Fruit fly (Drosophila melanogaster) whole organism, wandering third instar larva: ENCODE measurements around the gene Dus1.
A peak's percentile ranks its signal among the peaks of the same experiment; 100 is the strongest.

Experiments used
- Abd-B ChIP-seq: fragments of >200 bp; optimal IDR thresholded peaks from 2 replicates; lab custom pipeline; 2017; ENCODE audit warnings: missing biosample characterization, missing genetic modification characterization
- CG9705 ChIP-seq: fragments of 200-800 bp; sonication (Bioruptor generic); optimal IDR thresholded peaks from 2 replicates; lab custom pipeline; 2018; ENCODE audit warnings: missing biosample characterization, mild to moderate bottlenecking, missing genetic modification characterization
- Dfd ChIP-seq: fragments of >200 bp; optimal IDR thresholded peaks from 2 replicates; lab custom pipeline; 2017; ENCODE audit warnings: missing biosample characterization, missing genetic modification characterization
- Dif ChIP-seq: fragments of 200-275, 200-300 bp; sonication (Bioruptor generic); optimal IDR thresholded peaks from 2 replicates; lab custom pipeline; 2018; ENCODE audit warnings: missing biosample characterization, missing genetic modification characterization; ENCODE audit not compliant: partially characterized antibody
- GATAd ChIP-seq: sonication (Bioruptor generic); optimal IDR thresholded peaks from 2 replicates; lab custom pipeline; 2016; ENCODE audit warnings: missing biosample characterization, missing genetic modification characterization
- HLH106 ChIP-seq: fragments of 200-800 bp; optimal IDR thresholded peaks from 3 replicates; lab custom pipeline; 2019; ENCODE audit warnings: missing biosample characterization, mild to moderate bottlenecking, missing genetic modification characterization, moderate library complexity
- Hnf4 ChIP-seq: fragments of 200-800 bp; sonication (Bioruptor generic); optimal IDR thresholded peaks from 2 replicates; lab custom pipeline; 2016; ENCODE audit warnings: missing biosample characterization, mild to moderate bottlenecking, missing genetic modification characterization
- Hr83 ChIP-seq: fragments of 200-300 bp; sonication (Bioruptor generic); optimal IDR thresholded peaks from 2 replicates; lab custom pipeline; 2016; ENCODE audit warnings: missing biosample characterization, mild to moderate bottlenecking, missing genetic modification characterization, moderate library complexity; ENCODE audit not compliant: poor library complexity, severe bottlenecking
- Jra ChIP-seq: sonication (Bioruptor generic); optimal IDR thresholded peaks from 2 replicates; lab custom pipeline; 2016; ENCODE audit warnings: missing biosample characterization, missing genetic modification characterization
- Mio ChIP-seq: sonication (Bioruptor generic); optimal IDR thresholded peaks from 2 replicates; lab custom pipeline; 2016; ENCODE audit warnings: missing biosample characterization, missing genetic modification characterization
- Myc ChIP-seq: fragments of >200 bp; optimal IDR thresholded peaks from 2 replicates; lab custom pipeline; 2017
- N ChIP-seq: fragments of >200 bp; optimal IDR thresholded peaks from 2 replicates; lab custom pipeline; 2018; ENCODE audit warnings: missing biosample characterization, missing external identifiers, missing genetic modification characterization
- OdsH ChIP-seq: fragments of 200-800 bp; sonication (Bioruptor generic); optimal IDR thresholded peaks from 2 replicates; lab custom pipeline; 2016; ENCODE audit warnings: missing biosample characterization, mild to moderate bottlenecking, missing genetic modification characterization
- Rel ChIP-seq, 2 experiments: fragments of 200-800 bp; sonication (Bioruptor generic) in 1 of 2; optimal IDR thresholded peaks; 2 replicates in 1 of 2; 3 replicates in 1 of 2; lab custom pipeline; 2016 to 2019; ENCODE audit warnings: mild to moderate bottlenecking in 2 of 2, missing biosample characterization in 2 of 2, missing genetic modification characterization in 2 of 2, moderate library complexity in 1 of 2
- Sp1 ChIP-seq: fragments of 200-800 bp; sonication (Bioruptor generic); optimal IDR thresholded peaks from 3 replicates; lab custom pipeline; 2019; ENCODE audit warnings: missing biosample characterization, mild to moderate bottlenecking, missing genetic modification characterization, moderate library complexity
- Vsx2 ChIP-seq: fragments of 200-300, 225-300 bp; sonication (Bioruptor generic); optimal IDR thresholded peaks from 2 replicates; lab custom pipeline; 2018; ENCODE audit warnings: missing biosample characterization, missing genetic modification characterization; ENCODE audit not compliant: partially characterized antibody
- br ChIP-seq: fragments of 200-800 bp; sonication (Bioruptor generic); optimal IDR thresholded peaks from 2 replicates; lab custom pipeline; 2016; ENCODE audit warnings: missing biosample characterization, missing genetic modification characterization
- brk ChIP-seq: fragments of 200-800 bp; sonication (Bioruptor generic); optimal IDR thresholded peaks from 2 replicates; lab custom pipeline; 2016; ENCODE audit warnings: missing biosample characterization, mild to moderate bottlenecking, missing genetic modification characterization
- dl ChIP-seq, 2 experiments: fragments of 175-275, 200-275 bp in 1 of 2; fragments of 200-275 bp in 1 of 2; sonication (Bioruptor generic); optimal IDR thresholded peaks; lab custom pipeline; 2018; ENCODE audit warnings: mild to moderate bottlenecking in 2 of 2, missing biosample characterization in 2 of 2, missing genetic modification characterization in 2 of 2, moderate library complexity in 2 of 2; ENCODE audit not compliant: partially characterized antibody in 2 of 2, insufficient read depth in 1 of 2
- dmrt93B ChIP-seq: fragments of 200-800 bp; sonication (Bioruptor generic); optimal IDR thresholded peaks from 2 replicates; lab custom pipeline; 2018; ENCODE audit warnings: missing biosample characterization, mild to moderate bottlenecking, missing genetic modification characterization
- dsf ChIP-seq: sonication (Bioruptor generic); optimal IDR thresholded peaks from 2 replicates; lab custom pipeline; 2016; ENCODE audit warnings: missing biosample characterization, missing genetic modification characterization, borderline replicate concordance
- ey ChIP-seq: fragments of 200-800 bp; sonication (Bioruptor generic); optimal IDR thresholded peaks from 2 replicates; lab custom pipeline; 2016; ENCODE audit warnings: missing biosample characterization, missing genetic modification characterization
- foxo ChIP-seq, 2 experiments: fragments of 200-800 bp; sonication (Bioruptor generic); optimal IDR thresholded peaks; 2 replicates in 1 of 2; 3 replicates in 1 of 2; lab custom pipeline; 2016 to 2017; ENCODE audit warnings: missing biosample characterization in 2 of 2, missing genetic modification characterization in 2 of 2
- fru ChIP-seq: fragments of 200-800 bp; sonication (Bioruptor generic); optimal IDR thresholded peaks from 3 replicates; lab custom pipeline; 2016; ENCODE audit warnings: missing biosample characterization, mild to moderate bottlenecking, missing genetic modification characterization
- h ChIP-seq: fragments of 200-800 bp; sonication (Bioruptor generic); optimal IDR thresholded peaks from 3 replicates; lab custom pipeline; 2016; ENCODE audit warnings: missing biosample characterization, mild to moderate bottlenecking, missing genetic modification characterization
- jim ChIP-seq: fragments of 175-275, 200-325 bp; sonication (Bioruptor generic); optimal IDR thresholded peaks from 2 replicates; lab custom pipeline; 2016; ENCODE audit warnings: missing biosample characterization, mild to moderate bottlenecking, missing genetic modification characterization
- lola ChIP-seq: fragments of >200 bp; optimal IDR thresholded peaks from 2 replicates; lab custom pipeline; 2017; ENCODE audit warnings: missing biosample characterization, missing genetic modification characterization
- pan ChIP-seq: fragments of >200 bp; optimal IDR thresholded peaks from 2 replicates; lab custom pipeline; 2017
- psq ChIP-seq: fragments of 200-800 bp; sonication (Bioruptor generic); optimal IDR thresholded peaks from 3 replicates; lab custom pipeline; 2017; ENCODE audit warnings: missing biosample characterization, mild to moderate bottlenecking, missing genetic modification characterization, moderate library complexity
- rgr ChIP-seq: fragments of 200-800 bp; sonication (Bioruptor generic); optimal IDR thresholded peaks from 3 replicates; lab custom pipeline; 2016; ENCODE audit warnings: missing biosample characterization, mild to moderate bottlenecking, missing genetic modification characterization
- sage ChIP-seq: fragments of 200-800 bp; sonication (Bioruptor generic); optimal IDR thresholded peaks from 2 replicates; lab custom pipeline; 2016; ENCODE audit warnings: missing biosample characterization, mild to moderate bottlenecking, missing genetic modification characterization
- sv ChIP-seq: fragments of 200-800 bp; sonication (Bioruptor generic); optimal IDR thresholded peaks from 3 replicates; lab custom pipeline; 2016; ENCODE audit warnings: missing biosample characterization, missing genetic modification characterization
- tai ChIP-seq: sonication (Bioruptor generic); optimal IDR thresholded peaks from 2 replicates; lab custom pipeline; 2016; ENCODE audit warnings: missing biosample characterization, missing genetic modification characterization
- usp ChIP-seq: fragments of >200 bp; optimal IDR thresholded peaks from 2 replicates; lab custom pipeline; 2017; ENCODE audit warnings: missing biosample characterization, missing genetic modification characterization
- woc ChIP-seq: sonication (Bioruptor generic); optimal IDR thresholded peaks from 2 replicates; lab custom pipeline; 2016; ENCODE audit warnings: missing biosample characterization, mild to moderate bottlenecking, missing genetic modification characterization

The Dus1 gene

DNA sequence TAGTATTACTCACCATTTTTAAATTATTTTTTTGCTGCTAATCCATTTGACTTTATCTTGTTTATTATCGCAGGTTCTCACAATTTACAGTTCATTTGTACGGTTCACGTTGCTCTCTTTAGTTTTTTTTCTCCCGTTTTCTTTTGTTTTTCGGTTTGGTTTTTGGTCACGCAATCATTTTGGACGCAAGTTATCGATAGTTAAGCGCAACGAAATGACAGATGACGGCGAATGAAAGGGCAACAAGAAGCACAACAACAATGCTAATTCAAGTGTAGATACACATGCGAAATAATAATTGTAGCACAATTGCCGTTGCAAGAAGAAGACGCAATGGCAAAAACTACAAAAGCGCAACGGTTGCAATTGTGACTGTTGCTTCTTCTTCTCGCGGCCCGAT is 23.0 kb downstream of the Dus1 start:
- TF ChIP-seq N (no peak), ey (GFP tag; lab: Kevin White, UChicago) (no peak), Mio (GFP tag; lab: Kevin White, UChicago) (no peak), Vsx2 (no peak), h (GFP tag; lab: Kevin White, UChicago) (no peak), Jra (GFP tag; lab: Kevin White, UChicago) (no peak), woc (GFP tag; lab: Kevin White, UChicago) (no peak), foxo (GFP tag; optimal IDR thresholded peaks at IDR 0.05; lab: Kevin White, UChicago) (no peak), Rel (GFP tag; optimal IDR thresholded peaks at IDR 0.05; lab: Kevin White, UChicago) (no peak), Rel (tag; optimal IDR thresholded peaks at IDR 0.05; lab: Kevin White, UChicago) (no peak), dl (GFP tag; optimal IDR thresholded peaks at IDR 0.05; lab: Kevin White, UChicago; ENCODE audit: insufficient read depth in 1 of 2, partially characterized antibody in 2 of 2) (no peak), tai (GFP tag; lab: Kevin White, UChicago) (no peak), pan (lab: Kevin White, UChicago) (no peak), fru (no peak), dmrt93B (GFP tag; lab: Kevin White, UChicago) (no peak), sv (no peak), Myc (no peak), Abd-B (no peak), lola (GFP tag; lab: Kevin White, UChicago) (no peak), usp (no peak)

DNA sequence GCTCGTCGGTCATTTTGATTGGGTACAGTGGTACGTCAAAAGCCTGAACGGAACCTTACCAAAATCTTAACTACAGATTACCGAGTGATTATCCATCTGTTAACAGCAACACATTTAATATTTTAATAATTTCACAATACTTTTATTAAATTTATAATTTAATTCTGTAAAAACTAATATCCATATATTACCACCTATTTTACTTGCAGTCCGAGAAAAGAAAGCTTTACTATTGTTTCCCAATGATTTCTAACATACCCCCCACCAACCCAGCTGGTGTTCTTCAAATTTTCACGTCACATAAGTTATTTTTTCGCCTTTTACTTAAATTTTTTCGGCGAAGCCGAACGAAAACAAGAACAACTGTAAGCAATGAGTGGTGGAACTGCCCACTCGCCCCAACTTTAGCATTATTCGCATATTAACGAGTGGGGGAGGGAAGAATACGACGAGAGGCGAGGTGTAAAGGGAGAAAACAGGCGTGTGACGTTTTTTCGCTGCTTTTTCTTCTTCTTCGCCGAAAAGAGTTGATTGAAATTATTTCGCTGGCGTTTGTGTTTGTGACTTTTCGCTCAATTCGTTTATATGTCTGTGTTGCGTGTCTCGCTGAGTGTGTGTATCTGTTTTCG is 23.6 kb downstream of the Dus1 start:
- TF ChIP-seq br (GFP tag; lab: Kevin White, UChicago) (peak; percentile 52), rgr (GFP tag; lab: Kevin White, UChicago) (peak; percentile 70), ey (GFP tag; lab: Kevin White, UChicago) (peak; percentile 56), Abd-B (no peak), sage (peak; percentile 29), fru (peak; percentile 68), N (no peak), dsf (GFP tag; lab: Kevin White, UChicago) (no peak), dmrt93B (GFP tag; lab: Kevin White, UChicago) (peak; percentile 76), usp (no peak), Dif (GFP tag; lab: Kevin White, UChicago) (peak; percentile 48), HLH106 (tag; lab: Kevin White, UChicago) (peak; percentile 87), Sp1 (GFP tag; lab: Kevin White, UChicago) (peak; percentile 82), OdsH (GFP tag; lab: Kevin White, UChicago) (peak; percentile 83), Hr83 (peak; percentile 40), dl (GFP tag; optimal IDR thresholded peaks at IDR 0.05; lab: Kevin White, UChicago; ENCODE audit: insufficient read depth in 1 of 2, partially characterized antibody in 2 of 2) (peak in 1 of 2 experiments; percentile 33), CG9705 (GFP tag; lab: Kevin White, UChicago) (peak; percentile 29), Rel (GFP tag; optimal IDR thresholded peaks at IDR 0.05; lab: Kevin White, UChicago) (no peak), Rel (tag; optimal IDR thresholded peaks at IDR 0.05; lab: Kevin White, UChicago) (peak; percentile 27), psq (GFP tag; lab: Kevin White, UChicago) (peak; percentile 76), foxo (GFP tag; optimal IDR thresholded peaks at IDR 0.05; lab: Kevin White, UChicago) (peak in 1 of 2 experiments; percentile 86)

dm6 chr2L:247432-247831 is 24.1 kb downstream of the Dus1 start:
- TF ChIP-seq Dif (GFP tag; lab: Kevin White, UChicago) (peak; percentile 61), dl (GFP tag; optimal IDR thresholded peaks at IDR 0.05; lab: Kevin White, UChicago; ENCODE audit: insufficient read depth in 1 of 2, partially characterized antibody in 2 of 2) (peak in 1 of 2 experiments; percentile 54), tai (GFP tag; lab: Kevin White, UChicago) (no peak), jim (GFP tag; lab: Kevin White, UChicago) (peak; percentile 53)
- TF ChIP-seq, all 38 proteins: peak for 3

- TF ChIP-seq sv (no peak), jim (GFP tag; lab: Kevin White, UChicago) (peak; percentile 61), ey (GFP tag; lab: Kevin White, UChicago) (no peak), N (no peak), tai (GFP tag; lab: Kevin White, UChicago) (no peak), Mio (GFP tag; lab: Kevin White, UChicago) (no peak), Abd-B (no peak), Jra (GFP tag; lab: Kevin White, UChicago) (no peak), woc (GFP tag; lab: Kevin White, UChicago) (no peak), br (GFP tag; lab: Kevin White, UChicago) (no peak), usp (no peak), dmrt93B (GFP tag; lab: Kevin White, UChicago) (no peak), psq (GFP tag; lab: Kevin White, UChicago) (peak; percentile 99), Dif (GFP tag; lab: Kevin White, UChicago) (peak; percentile 95), Hnf4 (GFP tag; lab: Kevin White, UChicago) (no peak), Dfd (GFP tag; lab: Kevin White, UChicago) (no peak), pan (lab: Kevin White, UChicago) (no peak), h (GFP tag; lab: Kevin White, UChicago) (peak; percentile 21), Myc (no peak), brk (no peak), fru (no peak), sage (peak; percentile 29), Sp1 (GFP tag; lab: Kevin White, UChicago) (peak; percentile 60), GATAd (GFP tag; lab: Kevin White, UChicago) (no peak), dl (GFP tag; optimal IDR thresholded peaks at IDR 0.05; lab: Kevin White, UChicago; ENCODE audit: insufficient read depth in 1 of 2, partially characterized antibody in 2 of 2) (peak; percentile 68 to 92), foxo (GFP tag; optimal IDR thresholded peaks at IDR 0.05; lab: Kevin White, UChicago) (peak in 1 of 2 experiments; percentile 51), Hr83 (peak; percentile 7), HLH106 (tag; lab: Kevin White, UChicago) (no peak)
Observed at dm6 chr2L:246656-247340, 24.7 kb downstream of the Dus1 start.
